Fruit fly (Drosophila melanogaster): ENCODE measurements around the gene Cpr78E.

The Cpr78E gene

dm6 chr3L:21647853-21648252 lies 18.9 kb downstream of the Cpr78E start:
- TF ChIP-seq noc (tag; optimal IDR thresholded peaks at IDR 0.05), result no peak

DNA sequence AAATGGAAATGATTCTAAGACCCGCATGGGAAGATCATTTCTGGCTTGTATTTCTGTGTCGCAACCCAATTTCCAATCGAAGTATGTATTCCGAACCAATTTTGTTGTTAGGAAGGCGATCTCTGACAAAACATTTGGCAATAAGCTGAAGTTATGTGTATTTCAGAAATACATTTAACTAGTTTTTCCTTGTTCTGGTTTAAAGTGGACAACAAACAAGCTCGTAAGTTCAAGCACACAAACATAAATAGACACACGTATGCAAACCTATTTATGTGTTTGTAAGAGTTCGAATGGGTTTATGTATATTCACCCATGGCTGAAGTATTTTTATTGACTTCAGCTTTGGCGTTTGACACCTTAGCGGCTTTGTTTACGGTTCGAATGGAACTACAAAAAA lies 20.9 kb downstream of the Cpr78E start:
- TF ChIP-seq noc (tag; optimal IDR thresholded peaks at IDR 0.05), result no peak

- no peak for TF ChIP-seq noc (tag; optimal IDR thresholded peaks at IDR 0.05)
Measured at dm6 chr3L:21644607-21645006, 22.2 kb downstream of the Cpr78E start, which contains the start of gene CG43980. Gene CG43980, plus strand, starts transcription at chr3L:21644958.

- no peak for TF ChIP-seq noc (tag; optimal IDR thresholded peaks at IDR 0.05)
Measured at dm6 chr3L:21644176-21644575, 22.6 kb downstream of the Cpr78E start.

- TF ChIP-seq noc (tag; optimal IDR thresholded peaks at IDR 0.05), result no peak
Measured at dm6 chr3L:21642908-21643572, 23.7 kb downstream of the Cpr78E start.

- peak; percentile 16 for TF ChIP-seq noc (tag; optimal IDR thresholded peaks at IDR 0.05)
Measured at dm6 chr3L:21640815-21641214, 26.0 kb downstream of the Cpr78E start, which contains the start of gene Atox1. Gene Atox1, plus strand, starts transcription at chr3L:21640995.

DNA sequence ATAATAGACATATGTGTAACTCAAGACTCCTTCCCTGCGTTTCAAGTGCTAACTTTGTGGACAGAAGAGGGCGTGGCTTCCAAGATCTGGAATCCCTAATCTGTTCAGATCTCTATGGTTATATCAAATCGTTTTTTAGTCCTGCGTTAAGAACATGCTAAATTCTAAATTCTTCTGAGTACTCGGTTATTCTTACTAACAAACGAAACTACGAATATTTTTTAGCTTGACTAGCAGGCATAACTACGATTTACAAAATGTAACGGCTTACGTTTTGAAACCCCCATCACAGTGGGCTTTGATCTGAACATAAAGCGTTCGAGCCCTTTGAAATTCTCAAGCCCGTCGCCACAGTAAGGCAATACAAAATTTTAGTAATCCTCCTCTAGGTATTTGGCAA lies 27.7 kb downstream of the Cpr78E start, which contains the start of gene CG32445:
Gene CG32445 (plus strand): TSS at position 301 of the 400 bp plus-strand sequence.
- no peak for TF ChIP-seq noc (tag; optimal IDR thresholded peaks at IDR 0.05)

dm6 chr3L:21636265-21636993 lies 30.4 kb downstream of the Cpr78E start, which contains the start of gene CG32444:
Gene CG32444, plus strand, starts transcription at chr3L:21636947.
- TF ChIP-seq noc (tag; optimal IDR thresholded peaks at IDR 0.05), result peak; percentile 50

- TF ChIP-seq noc (tag; optimal IDR thresholded peaks at IDR 0.05), result no peak
Measured at dm6 chr3L:21635208-21635607, 31.6 kb downstream of the Cpr78E start, which contains the start of gene ORMDL. Gene ORMDL, plus strand, starts transcription at chr3L:21635305.

DNA sequence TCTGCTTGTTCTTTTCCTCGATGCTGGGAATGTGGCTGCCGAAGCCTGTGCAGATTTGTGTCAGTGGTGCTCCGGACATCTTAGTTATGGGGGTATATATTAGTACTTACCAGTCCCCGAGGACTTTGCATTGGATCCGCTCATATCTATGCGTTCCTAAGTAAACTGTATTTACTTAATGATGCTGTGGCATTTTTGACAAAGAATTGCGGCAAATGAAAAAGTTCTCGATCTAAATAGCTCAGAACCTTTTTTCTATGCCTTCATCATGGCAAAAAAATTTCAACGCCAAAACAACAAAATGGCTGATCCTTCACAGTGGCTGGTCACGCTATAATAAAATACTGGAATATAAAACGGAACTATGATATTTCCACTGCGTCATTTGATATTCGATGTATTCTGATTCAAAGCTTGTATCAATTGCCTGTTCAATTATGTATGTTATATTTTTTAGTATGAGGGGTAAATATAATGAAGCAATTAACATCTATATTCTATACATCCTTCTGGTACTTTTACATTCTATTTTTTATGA lies 32.6 kb downstream of the Cpr78E start, which contains the start of gene MED1:
Gene MED1 (minus strand): TSS at position 295 of the 538 bp plus-strand sequence.
- TF ChIP-seq noc (tag; optimal IDR thresholded peaks at IDR 0.05), result no peak

DNA sequence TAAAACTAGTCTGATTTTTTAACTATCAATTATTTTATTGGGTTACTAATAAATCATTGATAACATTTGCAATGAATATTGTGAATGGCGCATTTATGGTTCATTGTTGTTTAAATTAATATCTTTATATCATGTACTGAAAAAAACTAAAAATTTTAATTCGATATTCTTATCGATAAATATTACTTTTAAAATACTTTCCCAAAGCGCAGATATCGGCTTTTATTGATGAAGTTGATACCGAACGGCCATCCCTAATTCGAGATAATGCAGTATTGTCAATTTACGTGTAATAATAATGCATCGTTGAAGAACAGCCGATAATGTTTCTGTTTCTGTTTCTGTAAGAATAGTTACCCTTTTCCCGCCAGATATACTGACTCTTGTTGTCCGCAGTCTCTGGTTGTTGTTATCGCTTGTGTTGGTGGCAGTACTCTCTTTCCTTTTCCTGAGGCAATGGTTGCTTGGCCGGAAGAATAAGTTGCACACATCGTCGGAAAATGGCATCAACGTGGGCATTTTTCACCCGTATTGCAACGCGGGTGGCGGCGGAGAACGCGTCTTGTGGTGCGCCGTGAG lies 40.7 kb downstream of the Cpr78E start:
- no peak for TF ChIP-seq noc (tag; optimal IDR thresholded peaks at IDR 0.05)

DNA sequence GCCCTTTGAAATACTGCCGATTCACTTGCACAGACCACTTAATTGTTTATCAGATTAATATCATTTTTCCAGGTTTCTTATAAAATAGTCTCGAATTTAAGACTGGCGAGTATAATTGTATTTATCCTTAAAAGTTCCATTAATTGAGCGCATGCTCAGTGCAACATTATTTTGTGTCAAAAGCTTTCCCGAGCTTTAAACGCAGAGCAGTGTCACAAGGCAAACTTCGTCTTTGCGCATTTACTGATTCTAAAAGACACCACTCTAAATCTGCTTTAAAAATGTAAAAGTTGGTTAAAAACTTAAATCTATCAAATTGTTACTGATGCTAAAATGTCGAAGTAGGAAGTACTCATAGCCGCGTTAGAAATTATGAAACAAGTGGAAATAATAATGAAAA lies 41.2 kb downstream of the Cpr78E start, which contains the start of the genes CG7166 and Alg11:
Gene CG7166 (minus strand): TSS at position 101 of the 400 bp plus-strand sequence.
Gene Alg11 (plus strand): TSS at position 260 of the 400 bp plus-strand sequence.
- TF ChIP-seq noc (tag; optimal IDR thresholded peaks at IDR 0.05), result no peak

- no peak for TF ChIP-seq noc (tag; optimal IDR thresholded peaks at IDR 0.05)
Measured at dm6 chr3L:21617354-21617753, 49.4 kb downstream of the Cpr78E start, which contains the start of the genes S1P and CG11307. Gene S1P, minus strand, starts transcription at chr3L:21617376. Gene CG11307, plus strand, starts transcription at chr3L:21617623.

Data from whole organism, larva.